Worm (Caenorhabditis elegans): ENCODE measurements around the gene glr-1.

Gene glr-1

DNA sequence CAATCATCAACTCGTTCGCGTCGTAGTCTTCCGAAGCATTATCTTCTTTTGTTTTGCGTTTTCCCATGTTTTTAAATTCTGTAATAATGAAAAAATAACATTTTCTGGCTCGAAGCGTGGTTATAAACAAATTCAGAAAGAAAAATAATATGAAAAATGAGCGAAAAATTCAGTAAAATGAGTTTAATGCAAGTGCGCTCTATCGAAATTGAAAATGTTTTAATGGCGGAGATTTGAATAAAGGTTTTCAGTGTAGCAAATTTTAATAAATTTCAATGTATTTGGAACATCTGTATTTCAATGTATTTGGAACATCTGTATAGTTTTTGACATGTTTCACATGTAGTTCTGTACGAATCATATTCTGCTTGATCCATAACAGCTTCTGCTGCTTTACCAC lies 26.0 kb upstream of the glr-1 start, which contains the start of gene rha-2:
rha-2 (minus strand) TSS at position 80 of the 400 bp plus-strand sequence.
- TF ChIP-seq ama-1 (optimal IDR thresholded peaks at IDR 0.05) (no peak), ama-1 (GFP tag; optimal IDR thresholded peaks at IDR 0.05) (no peak), lin-54 (GFP tag; optimal IDR thresholded peaks at IDR 0.05) (peak; percentile 42), madf-3 (GFP tag; IDR thresholded peaks at IDR 0.05) (no peak), efl-1 (GFP tag; optimal IDR thresholded peaks at IDR 0.05) (peak; percentile 51), mcd-1 (GFP tag; IDR thresholded peaks at IDR 0.05) (peak; percentile 76)

DNA sequence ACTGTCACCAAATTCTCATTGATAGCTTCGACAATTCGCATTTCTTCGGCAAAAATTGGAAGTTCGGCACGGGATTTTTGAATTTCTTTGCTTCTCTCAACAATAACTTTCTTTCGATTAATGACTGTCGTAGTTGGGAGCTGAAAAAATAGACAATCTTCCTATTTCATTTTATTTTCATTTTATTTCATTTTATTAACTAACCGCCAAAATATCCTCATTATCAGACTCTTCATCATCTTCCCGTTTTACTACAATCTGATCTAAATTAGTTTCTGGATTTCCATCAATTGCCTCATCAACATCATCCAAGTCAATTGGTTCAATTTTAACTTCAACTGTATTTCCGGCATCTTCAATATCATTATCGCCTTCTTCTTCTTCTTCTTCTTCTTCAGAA lies 25.1 kb upstream of the glr-1 start:
- TF ChIP-seq ztf-26 (tag; optimal IDR thresholded peaks at IDR 0.05) (no peak), ama-1 (optimal IDR thresholded peaks at IDR 0.05) (no peak), ama-1 (GFP tag; optimal IDR thresholded peaks at IDR 0.05) (no peak), let-526 (GFP tag; IDR thresholded peaks at IDR 0.05) (no peak), B0019.2 (GFP tag; conservative IDR thresholded peaks at IDR 0.05) (no peak), aptf-3 (GFP tag; IDR thresholded peaks at IDR 0.05) (no peak), rec-8 (tag; optimal IDR thresholded peaks at IDR 0.05) (no peak), nhr-179 (tag; optimal IDR thresholded peaks at IDR 0.05) (no peak), chd-7 (tag; optimal IDR thresholded peaks at IDR 0.05) (no peak), sptf-2 (GFP tag; optimal IDR thresholded peaks at IDR 0.05) (no peak), ceh-100 (GFP tag; IDR thresholded peaks at IDR 0.05) (no peak), sdz-38 (tag; optimal IDR thresholded peaks at IDR 0.05) (no peak), K11D2.4 (GFP tag; IDR thresholded peaks at IDR 0.05) (no peak), dpff-1 (tag; optimal IDR thresholded peaks at IDR 0.05) (no peak)

DNA sequence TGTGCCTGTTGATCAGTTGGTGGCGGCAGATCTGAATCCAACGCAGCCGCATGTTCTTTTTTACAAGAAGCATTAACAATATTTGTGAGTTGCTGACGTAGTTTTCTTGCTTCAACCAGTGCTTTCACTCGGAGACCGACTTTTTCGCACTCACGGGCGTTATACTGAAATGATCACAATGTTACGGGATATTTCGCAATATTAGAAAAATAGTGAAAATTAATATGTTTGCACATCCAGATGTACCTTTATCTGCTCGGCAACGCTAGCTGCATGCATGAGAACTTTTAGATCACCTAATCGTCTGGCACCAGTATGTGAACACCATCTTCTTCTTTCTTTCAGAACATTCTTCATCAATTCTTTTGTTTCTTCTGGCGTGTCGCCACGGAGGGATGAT lies 22.8 kb upstream of the glr-1 start:
- TF ChIP-seq efl-1 (GFP tag; optimal IDR thresholded peaks at IDR 0.05) (no peak), madf-6 (GFP tag; IDR thresholded peaks at IDR 0.05) (no peak), cebp-1 (GFP tag; IDR thresholded peaks at IDR 0.05) (peak; percentile 47; the same call in 1 of the 2 replicates), cebp-1 (tag; optimal IDR thresholded peaks at IDR 0.05) (peak; percentile 90)

DNA sequence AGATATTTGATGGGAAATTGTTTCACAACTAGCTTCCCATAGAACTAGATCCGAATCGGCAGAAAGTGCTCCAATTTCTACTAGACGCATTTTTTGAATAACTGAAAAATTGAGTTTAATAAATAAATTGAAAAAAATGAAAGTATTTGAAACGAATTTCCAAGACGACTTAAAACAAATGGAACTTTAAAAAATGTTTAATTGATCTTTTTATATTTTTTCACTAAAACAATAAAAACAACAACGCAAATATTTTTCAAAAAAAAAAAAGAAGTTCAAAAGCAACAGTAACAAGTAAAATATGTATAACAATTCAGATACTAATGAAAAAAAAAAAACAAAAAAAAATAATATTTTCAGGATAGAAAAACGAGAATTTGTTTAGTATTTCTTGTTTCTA lies 21.2 kb upstream of the glr-1 start, which contains the start of gene C06E1.9:
C06E1.9 (minus strand) TSS at position 101 of the 400 bp plus-strand sequence.
- TF ChIP-seq bed-1 (GFP tag; IDR thresholded peaks at IDR 0.05) (no peak), snpc-3.4 (tag; optimal IDR thresholded peaks at IDR 0.05) (no peak), egl-18 (GFP tag; IDR thresholded peaks at IDR 0.05) (no peak)

DNA sequence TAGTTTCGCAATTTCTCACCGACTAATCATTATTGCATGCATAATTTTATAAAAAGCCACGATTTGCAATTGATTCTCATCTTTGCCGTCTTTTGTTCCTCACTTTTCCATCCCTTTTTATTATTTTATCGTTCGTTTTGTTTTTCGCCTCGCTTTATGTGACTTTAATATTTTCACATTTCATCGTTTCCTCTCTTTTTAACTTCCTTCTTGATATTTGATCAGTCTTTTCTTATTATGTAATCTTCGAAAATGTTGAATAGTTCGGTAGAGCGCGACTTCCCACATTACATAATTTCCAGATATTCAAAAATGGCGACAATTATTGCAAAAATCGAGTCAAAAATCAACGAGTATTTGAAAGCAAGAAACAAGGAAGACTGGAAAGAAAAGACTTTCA lies 17.1 kb upstream of the glr-1 start, which contains the start of gene C06E1.1:
C06E1.1 (plus strand) TSS at position 301 of the 400 bp plus-strand sequence.
- TF ChIP-seq ccch-3 (GFP tag; optimal IDR thresholded peaks at IDR 0.05) (no peak), Y95B8A.8 (GFP tag; IDR thresholded peaks at IDR 0.05) (no peak), mcd-1 (GFP tag; IDR thresholded peaks at IDR 0.05) (no peak), ztf-18 (tag; optimal IDR thresholded peaks at IDR 0.05) (no peak), lsl-1 (GFP tag; optimal IDR thresholded peaks at IDR 0.05) (no peak)

DNA sequence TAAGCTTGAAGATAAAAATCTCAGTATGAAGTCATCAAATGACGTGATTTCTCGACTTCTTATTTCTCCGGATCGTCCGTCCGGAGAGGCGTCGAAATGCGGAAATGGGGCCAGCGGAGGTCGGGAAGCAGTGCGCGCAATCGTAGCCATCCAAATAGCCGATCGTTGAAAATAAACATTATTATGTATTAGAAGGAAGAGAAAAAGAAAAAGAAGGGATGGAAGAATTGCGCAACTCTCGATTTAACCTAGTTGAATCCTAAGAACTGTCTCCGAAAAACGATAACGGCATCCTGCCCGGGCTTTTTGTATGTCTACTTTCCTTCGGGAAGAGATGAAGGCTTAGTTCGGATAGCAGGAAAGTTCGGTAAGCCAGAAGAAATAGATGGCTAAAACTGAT lies 13.7 kb upstream of the glr-1 start:
- TF ChIP-seq Y53G8AR.9 (GFP tag; conservative IDR thresholded peaks at IDR 0.05) (no peak), let-607 (tag; optimal IDR thresholded peaks at IDR 0.05) (no peak), attf-3 (GFP tag; conservative IDR thresholded peaks at IDR 0.05) (no peak), lin-35 (GFP tag; optimal IDR thresholded peaks at IDR 0.05) (no peak), somi-1 (GFP tag; optimal IDR thresholded peaks at IDR 0.05) (no peak), ceh-40 (GFP tag; IDR thresholded peaks at IDR 0.05) (no peak), rpc-1 (optimal IDR thresholded peaks at IDR 0.05) (no peak), rpc-1 (tag; optimal IDR thresholded peaks at IDR 0.05) (no peak), ceh-58 (GFP tag; IDR thresholded peaks at IDR 0.05) (no peak)

Data from whole organism, young adult.